Fruit fly (Drosophila melanogaster): ENCODE data around the gene atms.

atms gene

DNA sequence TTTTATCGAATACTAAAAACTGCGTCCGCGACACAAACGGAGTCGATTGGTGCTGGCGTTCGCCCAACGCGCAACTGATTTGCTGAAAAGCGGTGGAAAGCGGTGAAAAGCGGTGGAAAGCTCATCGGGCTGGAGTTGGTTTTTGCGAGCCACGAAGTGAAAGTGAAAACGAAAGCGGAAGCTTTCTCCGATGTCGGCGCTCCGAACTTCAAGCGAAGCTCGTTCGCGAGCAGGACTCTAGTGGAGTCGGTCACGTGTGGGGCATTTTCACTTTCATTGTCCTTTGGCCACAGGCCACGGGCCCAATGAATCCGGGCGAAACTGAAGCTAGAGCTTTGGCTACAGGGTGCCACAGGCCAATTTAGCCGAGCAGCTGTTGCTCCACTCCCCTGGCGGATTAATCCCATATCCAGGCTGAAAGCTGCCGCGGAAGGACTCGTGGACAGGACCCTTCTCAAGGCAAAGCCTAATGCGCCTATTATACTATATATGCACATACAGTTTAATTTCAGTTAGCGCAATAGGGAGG, 18.9 kb downstream of the atms start (continued):
- TF ChIP-seq CG13894 (tag; optimal IDR thresholded peaks at IDR 0.05) (peak; percentile 5), chif (GFP tag; optimal IDR thresholded peaks at IDR 0.05) (no peak), mirr (GFP tag; optimal IDR thresholded peaks at IDR 0.05) (no peak), Deaf1 (tag; optimal IDR thresholded peaks at IDR 0.05) (peak; percentile 95), Adf1 (GFP tag; IDR thresholded peaks at IDR 0.05) (peak; percentile 17; the same call in 1 of the 2 replicates), lmd (GFP tag; IDR thresholded peaks at IDR 0.05) (no peak), CG14965 (GFP tag; optimal IDR thresholded peaks at IDR 0.05; ENCODE audit: borderline replicate concordance) (no peak), esg (GFP tag; conservative IDR thresholded peaks at IDR 0.05) (no peak), trem (tag; optimal IDR thresholded peaks at IDR 0.05) (no peak), CG32767 (GFP tag; IDR thresholded peaks at IDR 0.05) (no peak), CG9215 (GFP tag; IDR thresholded peaks at IDR 0.05) (no peak), ems (GFP tag; optimal IDR thresholded peaks at IDR 0.05) (no peak), fu2 (GFP tag; optimal IDR thresholded peaks at IDR 0.05) (no peak), luna (GFP tag; optimal IDR thresholded peaks at IDR 0.05) (no peak), chn (GFP tag; optimal IDR thresholded peaks at IDR 0.05) (no peak), en (GFP tag; optimal IDR thresholded peaks at IDR 0.05) (no peak), CG17802 (tag; optimal IDR thresholded peaks at IDR 0.05) (no peak), lab (GFP tag; optimal IDR thresholded peaks at IDR 0.05) (peak; percentile 17), toy (GFP tag; IDR thresholded peaks at IDR 0.05) (no peak), CG33213 (GFP tag; optimal IDR thresholded peaks at IDR 0.05) (no peak), bowl (GFP tag; IDR thresholded peaks at IDR 0.05) (no peak), pita (GFP tag; optimal IDR thresholded peaks at IDR 0.05) (no peak), stc (GFP tag; IDR thresholded peaks at IDR 0.05) (no peak), CG3726 (GFP tag; IDR thresholded peaks at IDR 0.05) (no peak), Aef1 (GFP tag; IDR thresholded peaks at IDR 0.05) (no peak), CG9932 (GFP tag; IDR thresholded peaks at IDR 0.05) (0 out of 2 replicates have a peak, but pooled peaks have one; percentile 14), CG1233 (GFP tag; optimal IDR thresholded peaks at IDR 0.05) (no peak), hkb (optimal IDR thresholded peaks at IDR 0.05) (no peak), hkb (GFP tag; IDR thresholded peaks at IDR 0.05) (no peak), caup (GFP tag; optimal IDR thresholded peaks at IDR 0.05; ENCODE audit: severe bottlenecking) (no peak), MBD-R2 (GFP tag; IDR thresholded peaks at IDR 0.05) (no peak), Meics (GFP tag; optimal IDR thresholded peaks at IDR 0.05) (no peak), Ptx1 (GFP tag; IDR thresholded peaks at IDR 0.05) (no peak), CG42726 (GFP tag; IDR thresholded peaks at IDR 0.05; ENCODE audit: partially characterized antibody) (0 out of 2 replicates have a peak, but pooled peaks have one; percentile 27), CG14710 (tag; optimal IDR thresholded peaks at IDR 0.05) (no peak), Sox102F (GFP tag; optimal IDR thresholded peaks at IDR 0.05) (no peak), ara (GFP tag; IDR thresholded peaks at IDR 0.05) (no peak), Hr3 (GFP tag; optimal IDR thresholded peaks at IDR 0.05) (no peak), Med (GFP tag) (peak; percentile 58), fd102C (GFP tag; optimal IDR thresholded peaks at IDR 0.05) (no peak), Chrac-16 (GFP tag; optimal IDR thresholded peaks at IDR 0.05) (no peak), CG3065 (GFP tag; optimal IDR thresholded peaks at IDR 0.05) (no peak), Drgx (GFP tag; IDR thresholded peaks at IDR 0.05) (peak; percentile 17; the same call in 1 of the 2 replicates), her (GFP tag; optimal IDR thresholded peaks at IDR 0.05) (no peak), tup (GFP tag; optimal IDR thresholded peaks at IDR 0.05) (no peak), Atf3 (GFP tag; optimal IDR thresholded peaks at IDR 0.05) (no peak), CG30020 (tag; optimal IDR thresholded peaks at IDR 0.05) (no peak), CG12942 (GFP tag; optimal IDR thresholded peaks at IDR 0.05) (no peak), Nf-YC (tag; optimal IDR thresholded peaks at IDR 0.05) (no peak), HLH54F (GFP tag; optimal IDR thresholded peaks at IDR 0.05) (no peak), Abd-B (GFP tag; optimal IDR thresholded peaks at IDR 0.05) (no peak), CG9817 (tag; optimal IDR thresholded peaks at IDR 0.05) (no peak)
